Worm (Caenorhabditis elegans): Measurements from ENCODE around the gene W02A2.9.

The W02A2.9 gene

ce11 chrIV:13348592-13348991 is 1.1 kb downstream of the W02A2.9 start, which contains the start of gene W02A2.12 (continued):
- TF ChIP-seq hlh-12 (tag; optimal IDR thresholded peaks at IDR 0.05): no peak
- peak; percentile 80 for TF ChIP-seq zfh-2 (GFP tag; conservative IDR thresholded peaks at IDR 0.05)
- no peak; the same call in 1 of the 2 replicates for TF ChIP-seq hsf-1 (GFP tag; IDR thresholded peaks at IDR 0.05)
- TF ChIP-seq cebp-2 (GFP tag; IDR thresholded peaks at IDR 0.05): peak; percentile 93; the same call in 1 of the 2 replicates
- TF ChIP-seq T07F8.4 (tag; optimal IDR thresholded peaks at IDR 0.05): no peak
- no peak for TF ChIP-seq him-1 (tag; optimal IDR thresholded peaks at IDR 0.05)
- no peak for TF ChIP-seq egl-18 (GFP tag; IDR thresholded peaks at IDR 0.05)
- no peak for TF ChIP-seq ceh-58 (GFP tag; IDR thresholded peaks at IDR 0.05)
- TF ChIP-seq T26A5.8 (tag; optimal IDR thresholded peaks at IDR 0.05): no peak
- TF ChIP-seq egrh-3 (GFP tag; IDR thresholded peaks at IDR 0.05): peak; percentile 77; the same call in 1 of the 2 replicates
- no peak for TF ChIP-seq lsy-27 (tag; optimal IDR thresholded peaks at IDR 0.05; ENCODE audit: borderline replicate concordance, insufficient read depth)
- no peak for TF ChIP-seq repo-1 (tag; optimal IDR thresholded peaks at IDR 0.05)
- TF ChIP-seq lin-40 (tag; optimal IDR thresholded peaks at IDR 0.05): no peak
- no peak for TF ChIP-seq tlf-1 (GFP tag; optimal IDR thresholded peaks at IDR 0.05)

ce11 chrIV:13353143-13353773 is 5.8 kb downstream of the W02A2.9 start, which contains the start of the genes rec-8 and mex-5:
Gene rec-8, minus strand, starts transcription at chrIV:13353193.
Gene mex-5, plus strand, starts transcription at chrIV:13353723.
- no peak for TF ChIP-seq F37B4.10 (GFP tag; IDR thresholded peaks at IDR 0.05)
- no peak for TF ChIP-seq C06A6.2 (GFP tag; conservative IDR thresholded peaks at IDR 0.05)
- TF ChIP-seq ztf-28 (GFP tag; IDR thresholded peaks at IDR 0.05): no peak
- no peak for TF ChIP-seq sea-2 (GFP tag; IDR thresholded peaks at IDR 0.05)
- no peak for TF ChIP-seq ztf-26 (tag; optimal IDR thresholded peaks at IDR 0.05)
- no peak for TF ChIP-seq lin-40 (tag; optimal IDR thresholded peaks at IDR 0.05)
- peak; percentile 28; the same call in 1 of the 2 replicates for TF ChIP-seq rcor-1 (GFP tag; IDR thresholded peaks at IDR 0.05)
- no peak for TF ChIP-seq ccch-3 (GFP tag; optimal IDR thresholded peaks at IDR 0.05)
- TF ChIP-seq nhr-120 (GFP tag; IDR thresholded peaks at IDR 0.05): no peak
- TF ChIP-seq ceh-79 (tag; optimal IDR thresholded peaks at IDR 0.05): no peak
- TF ChIP-seq attf-6 (GFP tag; IDR thresholded peaks at IDR 0.05): peak; percentile 83
- TF ChIP-seq pbrm-1 (GFP tag; IDR thresholded peaks at IDR 0.05): no peak; the same call in 1 of the 2 replicates
- no peak for TF ChIP-seq lag-1 (GFP tag; IDR thresholded peaks at IDR 0.05)
- no peak for TF ChIP-seq nhr-90 (tag; optimal IDR thresholded peaks at IDR 0.05)
- no peak for TF ChIP-seq F57C9.4 (tag; optimal IDR thresholded peaks at IDR 0.05)
- TF ChIP-seq lsy-27 (tag; optimal IDR thresholded peaks at IDR 0.05; ENCODE audit: borderline replicate concordance, insufficient read depth): no peak
- no peak for TF ChIP-seq T26A5.8 (tag; optimal IDR thresholded peaks at IDR 0.05)
- peak; percentile 82 for TF ChIP-seq snpc-1.1 (tag; optimal IDR thresholded peaks at IDR 0.05; ENCODE audit: insufficient read depth)
- no peak for TF ChIP-seq F55B11.4 (tag; optimal IDR thresholded peaks at IDR 0.05; ENCODE audit: borderline replicate concordance, insufficient read depth)
- no peak for TF ChIP-seq ceh-58 (GFP tag; IDR thresholded peaks at IDR 0.05)
- no peak for TF ChIP-seq unc-62 (GFP tag; optimal IDR thresholded peaks at IDR 0.05)
- no peak for TF ChIP-seq F10E7.11 (tag; optimal IDR thresholded peaks at IDR 0.05)
- TF ChIP-seq let-607 (tag; optimal IDR thresholded peaks at IDR 0.05): no peak
- TF ChIP-seq attf-3 (GFP tag; conservative IDR thresholded peaks at IDR 0.05): no peak
- no peak for TF ChIP-seq zim-3 (tag; optimal IDR thresholded peaks at IDR 0.05)
- TF ChIP-seq chd-7 (tag; optimal IDR thresholded peaks at IDR 0.05): no peak
- TF ChIP-seq attf-5 (GFP tag; optimal IDR thresholded peaks at IDR 0.05): no peak
- no peak for TF ChIP-seq mxl-1 (tag; optimal IDR thresholded peaks at IDR 0.05)
- TF ChIP-seq dpff-1 (tag; optimal IDR thresholded peaks at IDR 0.05): no peak
- peak; percentile 68; the same call in 1 of the 2 replicates for TF ChIP-seq Y95B8A.8 (GFP tag; IDR thresholded peaks at IDR 0.05)
- TF ChIP-seq bed-1 (GFP tag; IDR thresholded peaks at IDR 0.05): no peak
- TF ChIP-seq F49E8.2 (tag; optimal IDR thresholded peaks at IDR 0.05; ENCODE audit: insufficient read depth): peak; percentile 95
- TF ChIP-seq madf-3 (GFP tag; IDR thresholded peaks at IDR 0.05): 0 out of 2 replicates have a peak, but pooled peaks have one; percentile 29
- no peak for TF ChIP-seq F23B12.7 (tag; optimal IDR thresholded peaks at IDR 0.05; ENCODE audit: insufficient read depth)
- TF ChIP-seq efl-1 (GFP tag; optimal IDR thresholded peaks at IDR 0.05): peak; percentile 98
- no peak for TF ChIP-seq ztf-6 (GFP tag; IDR thresholded peaks at IDR 0.05)
